Fruit fly (Drosophila melanogaster) whole organism, pupa: Measurements from ENCODE around the gene CG14282.

ENCODE experiments used
- CG8159 ChIP-seq: fragments of 200-800 bp; sonication (Bioruptor generic); optimal IDR thresholded peaks from 3 replicates; lab custom pipeline; 2018; ENCODE audit warnings: missing biosample characterization, mild to moderate bottlenecking, missing genetic modification characterization, moderate library complexity
- EcR ChIP-seq: fragments of 200-800 bp; sonication (Bioruptor generic); optimal IDR thresholded peaks from 3 replicates; lab custom pipeline; 2019; ENCODE audit warnings: missing biosample characterization, missing genetic modification characterization, mild to moderate bottlenecking, moderate library complexity, missing genetic modification reagents
- Ets98B ChIP-seq: fragments of 200-800 bp; sonication (Bioruptor generic); IDR thresholded peaks from 2 replicates; pipeline ENCODE4 v1.3.6; 2022; ENCODE audit warnings: missing biosample characterization, missing genetic modification characterization
- Pif1B ChIP-seq: fragments of 200-800 bp; sonication (Bioruptor generic); optimal IDR thresholded peaks from 3 replicates; lab custom pipeline; 2016; ENCODE audit warnings: missing biosample characterization, missing genetic modification characterization

- TF ChIP-seq EcR (GFP tag; lab: Kevin White, UChicago) (no peak), Pif1B (no peak), CG8159 (no peak), Ets98B (GFP tag; lab: Robert Waterston, UW) (no peak)
Observed at dm6 chr3R:19225446-19225955, 48.7 kb downstream of the CG14282 start.
